Fruit fly (Drosophila melanogaster) whole organism, wandering third instar larva: ENCODE measurements around the gene Sbds.

Experiments used
- CG32264 ChIP-seq: fragments of 200-800 bp; sonication (Bioruptor generic); optimal IDR thresholded peaks from 2 replicates; lab custom pipeline; 2016; ENCODE audit warnings: missing biosample characterization, missing genetic modification characterization
- CG9705 ChIP-seq: fragments of 200-800 bp; sonication (Bioruptor generic); optimal IDR thresholded peaks from 2 replicates; lab custom pipeline; 2018; ENCODE audit warnings: missing biosample characterization, mild to moderate bottlenecking, missing genetic modification characterization
- CrebA ChIP-seq: fragments of 200-800 bp; sonication (Bioruptor generic); optimal IDR thresholded peaks from 2 replicates; lab custom pipeline; 2016; ENCODE audit warnings: missing biosample characterization, mild to moderate bottlenecking, missing genetic modification characterization, borderline replicate concordance
- Dfd ChIP-seq: fragments of >200 bp; optimal IDR thresholded peaks from 2 replicates; lab custom pipeline; 2017; ENCODE audit warnings: missing biosample characterization, missing genetic modification characterization
- Dif ChIP-seq: fragments of 200-275, 200-300 bp; sonication (Bioruptor generic); optimal IDR thresholded peaks from 2 replicates; lab custom pipeline; 2018; ENCODE audit warnings: missing biosample characterization, missing genetic modification characterization; ENCODE audit not compliant: partially characterized antibody
- GATAd ChIP-seq: sonication (Bioruptor generic); optimal IDR thresholded peaks from 2 replicates; lab custom pipeline; 2016; ENCODE audit warnings: missing biosample characterization, missing genetic modification characterization
- HLH106 ChIP-seq: fragments of 200-800 bp; optimal IDR thresholded peaks from 3 replicates; lab custom pipeline; 2019; ENCODE audit warnings: missing biosample characterization, mild to moderate bottlenecking, missing genetic modification characterization, moderate library complexity
- Hnf4 ChIP-seq: fragments of 200-800 bp; sonication (Bioruptor generic); optimal IDR thresholded peaks from 2 replicates; lab custom pipeline; 2016; ENCODE audit warnings: missing biosample characterization, mild to moderate bottlenecking, missing genetic modification characterization
- Hr78 ChIP-seq: fragments of >200 bp; optimal IDR thresholded peaks from 2 replicates; lab custom pipeline; 2017; ENCODE audit warnings: missing biosample characterization, missing genetic modification characterization
- Hr83 ChIP-seq: fragments of 200-300 bp; sonication (Bioruptor generic); optimal IDR thresholded peaks from 2 replicates; lab custom pipeline; 2016; ENCODE audit warnings: missing biosample characterization, mild to moderate bottlenecking, missing genetic modification characterization, moderate library complexity; ENCODE audit not compliant: poor library complexity, severe bottlenecking
- Myc ChIP-seq: fragments of >200 bp; optimal IDR thresholded peaks from 2 replicates; lab custom pipeline; 2017
- N ChIP-seq: fragments of >200 bp; optimal IDR thresholded peaks from 2 replicates; lab custom pipeline; 2018; ENCODE audit warnings: missing biosample characterization, missing external identifiers, missing genetic modification characterization
- Rel ChIP-seq, 2 experiments: fragments of 200-800 bp; sonication (Bioruptor generic) in 1 of 2; optimal IDR thresholded peaks; 2 replicates in 1 of 2; 3 replicates in 1 of 2; lab custom pipeline; 2016 to 2019; ENCODE audit warnings: mild to moderate bottlenecking in 2 of 2, missing biosample characterization in 2 of 2, missing genetic modification characterization in 2 of 2, moderate library complexity in 1 of 2
- Sp1 ChIP-seq: fragments of 200-800 bp; sonication (Bioruptor generic); optimal IDR thresholded peaks from 3 replicates; lab custom pipeline; 2019; ENCODE audit warnings: missing biosample characterization, mild to moderate bottlenecking, missing genetic modification characterization, moderate library complexity
- Vsx2 ChIP-seq: fragments of 200-300, 225-300 bp; sonication (Bioruptor generic); optimal IDR thresholded peaks from 2 replicates; lab custom pipeline; 2018; ENCODE audit warnings: missing biosample characterization, missing genetic modification characterization; ENCODE audit not compliant: partially characterized antibody
- br ChIP-seq: fragments of 200-800 bp; sonication (Bioruptor generic); optimal IDR thresholded peaks from 2 replicates; lab custom pipeline; 2016; ENCODE audit warnings: missing biosample characterization, missing genetic modification characterization
- dmrt93B ChIP-seq: fragments of 200-800 bp; sonication (Bioruptor generic); optimal IDR thresholded peaks from 2 replicates; lab custom pipeline; 2018; ENCODE audit warnings: missing biosample characterization, mild to moderate bottlenecking, missing genetic modification characterization
- dsf ChIP-seq: sonication (Bioruptor generic); optimal IDR thresholded peaks from 2 replicates; lab custom pipeline; 2016; ENCODE audit warnings: missing biosample characterization, missing genetic modification characterization, borderline replicate concordance
- ey ChIP-seq: fragments of 200-800 bp; sonication (Bioruptor generic); optimal IDR thresholded peaks from 2 replicates; lab custom pipeline; 2016; ENCODE audit warnings: missing biosample characterization, missing genetic modification characterization
- foxo ChIP-seq, 2 experiments: fragments of 200-800 bp; sonication (Bioruptor generic); optimal IDR thresholded peaks; 2 replicates in 1 of 2; 3 replicates in 1 of 2; lab custom pipeline; 2016 to 2017; ENCODE audit warnings: missing biosample characterization in 2 of 2, missing genetic modification characterization in 2 of 2
- fru ChIP-seq: fragments of 200-800 bp; sonication (Bioruptor generic); optimal IDR thresholded peaks from 3 replicates; lab custom pipeline; 2016; ENCODE audit warnings: missing biosample characterization, mild to moderate bottlenecking, missing genetic modification characterization
- h ChIP-seq: fragments of 200-800 bp; sonication (Bioruptor generic); optimal IDR thresholded peaks from 3 replicates; lab custom pipeline; 2016; ENCODE audit warnings: missing biosample characterization, mild to moderate bottlenecking, missing genetic modification characterization
- jim ChIP-seq: fragments of 175-275, 200-325 bp; sonication (Bioruptor generic); optimal IDR thresholded peaks from 2 replicates; lab custom pipeline; 2016; ENCODE audit warnings: missing biosample characterization, mild to moderate bottlenecking, missing genetic modification characterization
- lola ChIP-seq: fragments of >200 bp; optimal IDR thresholded peaks from 2 replicates; lab custom pipeline; 2017; ENCODE audit warnings: missing biosample characterization, missing genetic modification characterization
- pan ChIP-seq: fragments of >200 bp; optimal IDR thresholded peaks from 2 replicates; lab custom pipeline; 2017
- psq ChIP-seq: fragments of 200-800 bp; sonication (Bioruptor generic); optimal IDR thresholded peaks from 3 replicates; lab custom pipeline; 2017; ENCODE audit warnings: missing biosample characterization, mild to moderate bottlenecking, missing genetic modification characterization, moderate library complexity
- rgr ChIP-seq: fragments of 200-800 bp; sonication (Bioruptor generic); optimal IDR thresholded peaks from 3 replicates; lab custom pipeline; 2016; ENCODE audit warnings: missing biosample characterization, mild to moderate bottlenecking, missing genetic modification characterization
- sv ChIP-seq: fragments of 200-800 bp; sonication (Bioruptor generic); optimal IDR thresholded peaks from 3 replicates; lab custom pipeline; 2016; ENCODE audit warnings: missing biosample characterization, missing genetic modification characterization
- tai ChIP-seq: sonication (Bioruptor generic); optimal IDR thresholded peaks from 2 replicates; lab custom pipeline; 2016; ENCODE audit warnings: missing biosample characterization, missing genetic modification characterization
- woc ChIP-seq: sonication (Bioruptor generic); optimal IDR thresholded peaks from 2 replicates; lab custom pipeline; 2016; ENCODE audit warnings: missing biosample characterization, mild to moderate bottlenecking, missing genetic modification characterization

Gene Sbds

DNA sequence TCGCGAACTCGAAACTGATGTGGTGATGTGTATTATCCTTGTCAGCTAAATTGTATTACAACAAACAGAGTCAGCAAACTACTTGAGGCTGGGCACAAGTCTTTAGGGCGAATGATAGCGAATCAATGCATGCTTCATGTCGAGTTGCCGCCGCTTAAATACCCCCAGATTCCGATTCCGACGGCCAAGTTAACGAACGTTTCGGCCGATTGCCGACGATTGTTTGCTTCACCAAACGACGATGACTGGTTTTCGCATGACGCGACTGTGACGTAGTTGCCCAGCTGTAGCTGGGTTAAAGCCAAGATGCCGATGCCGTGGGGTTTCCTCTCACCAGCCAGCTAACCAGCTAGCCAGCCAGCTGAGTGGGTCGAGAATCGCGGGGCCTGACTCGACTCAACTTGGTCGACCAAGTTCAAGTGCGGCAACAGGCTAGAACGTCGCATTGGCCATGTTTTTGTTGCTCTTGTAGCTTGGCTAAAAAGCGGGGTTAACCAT, 33.3 kb upstream of the Sbds start, which contains the start of gene ple:
Gene ple (minus strand): TSS at position 134 of the 498 bp plus-strand sequence.
- TF ChIP-seq Rel (GFP tag; optimal IDR thresholded peaks at IDR 0.05; lab: Kevin White, UChicago) = no peak
- TF ChIP-seq Rel (tag; optimal IDR thresholded peaks at IDR 0.05; lab: Kevin White, UChicago) = peak; percentile 87
- TF ChIP-seq CrebA (GFP tag; lab: Kevin White, UChicago) = no peak

DNA sequence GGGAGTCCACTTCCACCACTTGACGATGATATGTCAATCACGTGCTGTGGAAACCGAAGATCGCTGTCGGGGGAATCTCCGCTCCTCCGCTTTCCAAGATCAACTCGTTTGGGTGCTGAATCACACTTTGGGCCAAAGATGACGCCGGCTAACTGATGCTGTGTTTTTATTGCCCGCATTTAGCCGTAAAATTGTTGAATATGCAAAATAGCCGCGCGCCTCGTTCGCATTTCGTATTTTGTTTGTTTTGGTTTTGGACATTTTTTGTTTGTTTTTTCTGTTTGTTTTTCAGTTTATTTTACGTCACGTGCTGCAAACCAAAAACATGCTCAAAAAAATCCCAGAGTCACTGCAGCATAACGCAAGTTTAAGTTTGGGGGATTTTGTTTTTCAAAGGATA, 29.4 kb upstream of the Sbds start:
- TF ChIP-seq GATAd (GFP tag; lab: Kevin White, UChicago) (no peak), Rel (GFP tag; optimal IDR thresholded peaks at IDR 0.05; lab: Kevin White, UChicago) (no peak), Rel (tag; optimal IDR thresholded peaks at IDR 0.05; lab: Kevin White, UChicago) (peak; percentile 55), N (GFP tag; lab: Kevin White, UChicago) (no peak)

DNA sequence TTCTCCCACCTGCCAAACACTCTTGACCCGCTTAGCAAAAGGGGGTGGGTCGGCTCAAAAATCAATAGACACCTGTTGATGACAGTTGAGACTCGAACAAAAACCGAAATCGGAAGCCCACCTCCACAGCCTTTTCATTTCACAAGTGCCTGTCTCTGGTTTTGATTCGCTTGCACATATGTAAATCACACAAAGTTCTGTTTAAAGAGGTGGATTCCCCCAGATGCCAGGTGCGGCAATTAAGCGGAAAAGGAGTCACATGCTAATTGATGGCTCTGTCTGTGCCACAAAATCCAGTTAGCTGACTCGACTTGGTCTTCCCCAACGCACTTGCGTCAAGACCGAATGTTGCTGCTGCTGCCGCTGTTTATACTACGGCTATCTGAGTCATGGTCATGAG, 28.2 kb upstream of the Sbds start:
- TF ChIP-seq Rel (GFP tag; optimal IDR thresholded peaks at IDR 0.05; lab: Kevin White, UChicago) (no peak), Rel (tag; optimal IDR thresholded peaks at IDR 0.05; lab: Kevin White, UChicago) (peak; percentile 79), lola (GFP tag; lab: Kevin White, UChicago) (no peak)

DNA sequence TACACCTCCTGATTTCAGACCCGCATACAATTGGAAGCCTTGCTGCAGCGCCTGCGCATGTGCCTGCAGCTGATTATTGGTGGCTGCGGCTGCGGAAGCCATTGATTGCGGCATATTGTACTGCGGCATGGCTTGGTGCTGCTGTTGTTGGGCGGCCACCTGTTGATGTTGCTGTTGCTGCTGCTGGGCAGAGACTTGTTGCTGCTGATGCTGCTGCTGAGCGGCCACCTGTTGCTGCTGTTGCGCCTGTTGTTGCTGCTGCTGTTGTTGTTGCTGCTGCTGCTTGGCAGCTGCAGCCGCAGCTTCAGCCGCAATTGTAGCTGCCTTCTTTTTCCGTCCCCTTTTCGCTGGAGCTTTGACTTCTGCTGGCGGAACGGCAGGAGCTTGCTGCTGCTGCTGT, 21.6 kb upstream of the Sbds start:
- TF ChIP-seq CrebA (GFP tag; lab: Kevin White, UChicago) = no peak
- TF ChIP-seq Dfd (GFP tag; lab: Kevin White, UChicago) = peak; percentile 95
- TF ChIP-seq Rel (GFP tag; optimal IDR thresholded peaks at IDR 0.05; lab: Kevin White, UChicago) = no peak
- no peak for TF ChIP-seq Rel (tag; optimal IDR thresholded peaks at IDR 0.05; lab: Kevin White, UChicago)
- TF ChIP-seq, all 38 proteins: peak for 1

DNA sequence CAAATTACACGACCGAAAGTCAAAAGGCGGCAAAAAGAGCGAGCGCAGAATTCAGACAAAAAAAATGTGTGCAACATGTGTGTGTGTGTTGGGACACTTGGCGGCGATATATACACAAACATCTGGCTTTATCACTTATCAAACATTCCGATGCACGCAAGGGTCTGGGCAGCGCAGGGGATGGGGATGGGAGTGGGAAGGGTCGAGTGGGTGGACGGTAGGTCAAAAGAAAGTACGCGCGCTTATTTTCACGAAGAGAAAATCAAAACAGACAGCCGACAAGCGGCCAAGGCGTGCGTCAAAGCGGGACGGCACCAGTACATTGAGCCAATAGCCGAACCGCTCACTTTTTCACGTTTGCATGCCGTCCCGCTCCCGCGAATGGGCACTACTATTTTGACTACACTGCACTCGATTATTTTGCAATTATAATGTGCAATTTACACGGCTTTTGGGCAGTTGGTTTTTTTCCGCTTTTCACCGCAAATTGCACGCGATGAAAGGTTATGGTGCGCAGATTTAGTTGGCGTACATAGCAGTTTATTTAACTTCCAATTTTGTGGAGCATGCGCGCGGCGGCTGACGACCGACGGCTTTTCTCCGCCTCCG, 10.5 kb upstream of the Sbds start:
- TF ChIP-seq CG9705 (GFP tag; lab: Kevin White, UChicago) (no peak), rgr (GFP tag; lab: Kevin White, UChicago) (no peak), Myc (no peak), h (peak; percentile 90), CG32264 (GFP tag; lab: Kevin White, UChicago) (no peak), br (no peak), jim (GFP tag; lab: Kevin White, UChicago) (no peak), tai (no peak), foxo (GFP tag; optimal IDR thresholded peaks at IDR 0.05; lab: Kevin White, UChicago) (no peak), Rel (GFP tag; optimal IDR thresholded peaks at IDR 0.05; lab: Kevin White, UChicago) (no peak), Rel (tag; optimal IDR thresholded peaks at IDR 0.05; lab: Kevin White, UChicago) (peak; percentile 37), ey (GFP tag; lab: Kevin White, UChicago) (no peak), Sp1 (GFP tag; lab: Kevin White, UChicago) (no peak), Dif (GFP tag; lab: Kevin White, UChicago) (peak; percentile 32), GATAd (GFP tag; lab: Kevin White, UChicago) (no peak), fru (GFP tag; lab: Kevin White, UChicago) (no peak), pan (lab: Kevin White, UChicago) (no peak), woc (GFP tag; lab: Kevin White, UChicago) (no peak), psq (peak; percentile 100), Hr78 (peak; percentile 12), Dfd (GFP tag; lab: Kevin White, UChicago) (no peak)

DNA sequence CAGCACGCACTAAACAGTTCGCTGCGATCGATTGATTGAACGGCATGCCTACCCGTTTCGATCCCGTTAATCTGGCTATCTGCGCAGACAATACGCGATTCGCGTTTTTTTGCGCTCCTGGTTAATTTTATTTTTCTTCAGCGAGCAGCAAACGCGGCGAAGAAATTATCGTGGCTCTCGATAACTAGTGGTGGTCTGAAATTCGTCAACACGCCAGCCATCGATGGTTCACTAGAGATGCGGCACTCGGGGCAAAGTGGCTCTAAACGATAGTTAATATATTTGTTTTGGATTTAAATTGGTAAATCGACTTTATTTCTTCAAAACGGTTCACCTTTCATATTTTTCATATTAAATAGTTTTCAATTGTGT, 9.8 kb upstream of the Sbds start, which contains the start of gene dikar:
Gene dikar (minus strand): TSS at position 191 of the 372 bp plus-strand sequence.
- TF ChIP-seq woc (GFP tag; lab: Kevin White, UChicago) (peak; percentile 45), sv (GFP tag; lab: Kevin White, UChicago) (peak; percentile 17), dmrt93B (GFP tag; lab: Kevin White, UChicago) (peak; percentile 8), HLH106 (tag; lab: Kevin White, UChicago) (peak; percentile 24), jim (GFP tag; lab: Kevin White, UChicago) (peak; percentile 49), Sp1 (GFP tag; lab: Kevin White, UChicago) (peak; percentile 24), Myc (peak; percentile 31), Hr83 (GFP tag; lab: Kevin White, UChicago) (peak; percentile 44), dsf (GFP tag; lab: Kevin White, UChicago) (no peak), Dif (GFP tag; lab: Kevin White, UChicago) (no peak), N (GFP tag; lab: Kevin White, UChicago) (no peak), Hnf4 (GFP tag; lab: Kevin White, UChicago) (no peak), foxo (GFP tag; optimal IDR thresholded peaks at IDR 0.05; lab: Kevin White, UChicago) (peak in 1 of 2 experiments; percentile 46), br (peak; percentile 33), Vsx2 (GFP tag; lab: Kevin White, UChicago) (no peak), CG32264 (GFP tag; lab: Kevin White, UChicago) (peak; percentile 20), ey (GFP tag; lab: Kevin White, UChicago) (peak; percentile 15)
- TF ChIP-seq, all 38 proteins: peak for 12
